Worm (Caenorhabditis elegans) whole organism, L4 larva: Measurements from ENCODE around the gene lrpc-1.
A peak's percentile ranks its signal among the peaks of the same experiment; 100 is the strongest.

ENCODE experiments used
- D1046.2 ChIP-seq: fragments of 200-800 bp; sonication (Bioruptor generic); IDR thresholded peaks from 2 replicates; pipeline ENCODE4 v1.3.6; 2022; ENCODE audit warnings: missing genetic modification characterization, missing compliant biosample characterization
- F44E2.7 ChIP-seq: fragments of 200-800 bp; sonication (Bioruptor generic); IDR thresholded peaks from 2 replicates; pipeline ENCODE4 v2.1.2; 2022; ENCODE audit warnings: missing genetic modification characterization, missing compliant biosample characterization
- R02D3.7 ChIP-seq: fragments of 150-350 bp; sonication (generic microtip); optimal IDR thresholded peaks from 3 replicates; lab custom pipeline; 2014; ENCODE audit warnings: missing biosample characterization, missing genetic modification characterization
- T26A8.4 ChIP-seq: fragments of 200-800 bp; sonication (Bioruptor generic); IDR thresholded peaks from 2 replicates; pipeline ENCODE4 v1.3.6; 2022; ENCODE audit warnings: missing genetic modification characterization, missing compliant biosample characterization
- Y75B8A.6 ChIP-seq: fragments of 200-800 bp; sonication (Bioruptor generic); IDR thresholded peaks from 2 replicates; pipeline ENCODE4 v1.3.6; 2022; ENCODE audit warnings: missing genetic modification reagents, missing genetic modification characterization, missing compliant biosample characterization
- aha-1 ChIP-seq: fragments of 150-350 bp; peaks from one replicate; lab custom pipeline; 2014; ENCODE audit warnings: missing biosample characterization, missing genetic modification characterization
- daf-12 ChIP-seq: fragments of 150-350 bp; optimal IDR thresholded peaks from 2 replicates; lab custom pipeline; 2014; ENCODE audit warnings: missing biosample characterization, missing genetic modification reagents, missing genetic modification characterization
- duxl-1 ChIP-seq: sonication (generic microtip); optimal IDR thresholded peaks from 2 replicates; lab custom pipeline; 2016; ENCODE audit warnings: mild to moderate bottlenecking, missing genetic modification characterization, moderate library complexity, missing compliant biosample characterization; ENCODE audit not compliant: poor library complexity
- dve-1 ChIP-seq: sonication (generic microtip); optimal IDR thresholded peaks from 2 replicates; lab custom pipeline; 2017; ENCODE audit warnings: antibody characterized with exemption, mild to moderate bottlenecking, missing genetic modification characterization, missing compliant biosample characterization; ENCODE audit not compliant: insufficient read depth
- egl-43 ChIP-seq: fragments of 200-800 bp; sonication (Bioruptor generic); IDR thresholded peaks from 2 replicates; pipeline ENCODE4 v1.3.6; 2022; ENCODE audit warnings: missing genetic modification reagents, missing genetic modification characterization, missing compliant biosample characterization
- hif-1 ChIP-seq, 2 experiments: sonication (generic microtip); optimal IDR thresholded peaks; 2 replicates each; lab custom pipeline; 2016 to 2017; ENCODE audit warnings: missing compliant biosample characterization in 2 of 2, missing genetic modification characterization in 2 of 2, missing genetic modification reagents in 2 of 2, missing genotype in 2 of 2, mild to moderate bottlenecking in 1 of 2
- hlh-11 ChIP-seq: fragments of 200-800 bp; sonication (Bioruptor generic); optimal IDR thresholded peaks from 2 replicates; lab custom pipeline; 2018; ENCODE audit warnings: mild to moderate bottlenecking, missing genetic modification characterization, missing compliant biosample characterization
- hlh-30 ChIP-seq: sonication (generic microtip); optimal IDR thresholded peaks from 2 replicates; lab custom pipeline; 2017; ENCODE audit warnings: antibody characterized with exemption, mild to moderate bottlenecking, missing genetic modification characterization, missing compliant biosample characterization; ENCODE audit not compliant: insufficient read depth
- lin-1 ChIP-seq: fragments of 200-800 bp; sonication (Bioruptor generic); IDR thresholded peaks from 2 replicates; pipeline ENCODE4 v1.3.6; 2022; ENCODE audit warnings: missing genetic modification reagents, missing genetic modification characterization, missing compliant biosample characterization
- lin-13 ChIP-seq: fragments of 150-350 bp; optimal IDR thresholded peaks from 2 replicates; lab custom pipeline; 2014; ENCODE audit warnings: missing biosample characterization, missing genetic modification reagents, missing genetic modification characterization
- lin-29 ChIP-seq: fragments of 200-800 bp; sonication (Bioruptor generic); IDR thresholded peaks from 2 replicates; pipeline ENCODE4 v1.3.6; 2022; ENCODE audit warnings: missing genetic modification reagents, missing genetic modification characterization, missing compliant biosample characterization
- lin-39 ChIP-seq: fragments of 150-350 bp; optimal IDR thresholded peaks from 2 replicates; lab custom pipeline; 2014; ENCODE audit warnings: missing biosample characterization, missing genetic modification reagents, missing genetic modification characterization
- madf-5 ChIP-seq, 2 experiments: fragments of 200-800 bp; sonication (Bioruptor generic); IDR thresholded peaks; 2 replicates each; pipeline ENCODE4 v1.3.6; 2022; ENCODE audit warnings: missing compliant biosample characterization in 2 of 2, missing genetic modification characterization in 2 of 2
- mes-2 ChIP-seq: sonication (generic microtip); optimal IDR thresholded peaks from 2 replicates; lab custom pipeline; 2016; ENCODE audit warnings: missing genotype, mild to moderate bottlenecking, missing genetic modification characterization, missing compliant biosample characterization; ENCODE audit not compliant: poor library complexity, severe bottlenecking
- nhr-237 ChIP-seq: sonication (generic microtip); optimal IDR thresholded peaks from 2 replicates; lab custom pipeline; 2017; ENCODE audit warnings: missing biosample characterization, missing genetic modification characterization
- nhr-28 ChIP-seq: fragments of 150-350 bp; optimal IDR thresholded peaks from 2 replicates; lab custom pipeline; 2014; ENCODE audit warnings: missing biosample characterization, missing genetic modification characterization
- nhr-42 ChIP-seq: fragments of 200-800 bp; sonication (Bioruptor generic); IDR thresholded peaks from 2 replicates; pipeline ENCODE4 v1.3.6; 2022; ENCODE audit warnings: missing genetic modification characterization, missing compliant biosample characterization
- nhr-48 ChIP-seq: sonication (generic microtip); optimal IDR thresholded peaks from 2 replicates; lab custom pipeline; 2016; ENCODE audit warnings: mild to moderate bottlenecking, missing genetic modification characterization, missing compliant biosample characterization
- pha-4 ChIP-seq, 2 experiments: fragments of 150-350 bp in 1 of 2; fragments of 200-800 bp in 1 of 2; sonication (Bioruptor generic) in 1 of 2; IDR thresholded peaks in 1 of 2; optimal IDR thresholded peaks in 1 of 2; 2 replicates each; pipeline versions ENCODE4 v1.3.6 to Lab custom; 2014 to 2022; ENCODE audit warnings: missing genetic modification characterization in 2 of 2, missing genetic modification reagents in 2 of 2, missing biosample characterization in 1 of 2, missing compliant biosample characterization in 1 of 2
- set-16 ChIP-seq: fragments of 200-800 bp; sonication (Bioruptor generic); IDR thresholded peaks from 2 replicates; pipeline ENCODE4 v1.3.6; 2022; ENCODE audit warnings: missing genetic modification reagents, missing genetic modification characterization, missing compliant biosample characterization
- spr-1 ChIP-seq: sonication (generic microtip); optimal IDR thresholded peaks from 2 replicates; lab custom pipeline; 2016; ENCODE audit warnings: mild to moderate bottlenecking, missing genetic modification characterization, missing compliant biosample characterization
- tra-1 ChIP-seq: fragments of 200-800 bp; sonication (Bioruptor generic); IDR thresholded peaks from 2 replicates; pipeline ENCODE4 v1.3.6; 2022; ENCODE audit warnings: missing genetic modification reagents, missing genetic modification characterization, missing compliant biosample characterization
- unc-130 ChIP-seq: sonication (generic microtip); optimal IDR thresholded peaks from 2 replicates; lab custom pipeline; 2016; ENCODE audit warnings: missing genetic modification reagents, missing genetic modification characterization, missing compliant biosample characterization
- unc-62 ChIP-seq, 3 experiments: fragments of 150-350 bp in 1 of 3; sonication (generic microtip); optimal IDR thresholded peaks in 2 of 3; peaks in 1 of 3; 1 replicate in 1 of 3; 2 replicates in 2 of 3; lab custom pipeline; 2014 to 2017; ENCODE audit warnings: missing biosample characterization in 3 of 3, missing genetic modification characterization in 3 of 3, missing genetic modification reagents in 3 of 3, missing genotype in 1 of 3
- vab-7 ChIP-seq: fragments of 200-800 bp; sonication (Bioruptor generic); IDR thresholded peaks from 2 replicates; pipeline ENCODE4 v1.3.6; 2022; ENCODE audit warnings: missing genetic modification reagents, missing genetic modification characterization, missing compliant biosample characterization
- zfp-2 ChIP-seq: sonication (generic microtip); optimal IDR thresholded peaks from 2 replicates; lab custom pipeline; 2016; ENCODE audit warnings: mild to moderate bottlenecking, missing genetic modification characterization, missing compliant biosample characterization
- zfp-3 ChIP-seq: fragments of 200-800 bp; sonication (Bioruptor generic); conservative IDR thresholded peaks from 2 replicates; pipeline ENCODE4 v1.3.6; 2022; ENCODE audit warnings: missing genetic modification reagents, missing genetic modification characterization, missing compliant biosample characterization
- zip-11 ChIP-seq: fragments of 200-800 bp; sonication (Bioruptor generic); IDR thresholded peaks from 2 replicates; pipeline ENCODE4 v1.3.6; 2022; ENCODE audit warnings: missing genetic modification characterization, missing compliant biosample characterization

The lrpc-1 gene

ce11 chrV:5614724-5615123, 1.7 kb upstream of the lrpc-1 start, which contains the start of gene M03E7.3:
TSS of gene M03E7.3 (plus strand) at chrV:5615024.
- TF ChIP-seq vab-7 (GFP tag; lab: Robert Waterston, UW) (no peak), madf-5 (GFP tag; IDR thresholded peaks at IDR 0.05; lab: Robert Waterston, UW) (no peak), nhr-42 (GFP tag; lab: Robert Waterston, UW) (no peak), lin-29 (GFP tag; lab: Robert Waterston, UW) (no peak), aha-1 (tag; lab: Kevin White, UChicago) (no peak), F44E2.7 (no peak), duxl-1 (tag; lab: Kevin White, UChicago) (no peak), pha-4 (GFP tag; IDR thresholded peaks at IDR 0.05; lab: Robert Waterston, UW) (no peak), pha-4 (tag; optimal IDR thresholded peaks at IDR 0.05; lab: Kevin White, UChicago) (no peak), nhr-48 (tag; lab: Kevin White, UChicago) (no peak), mes-2 (no peak), tra-1 (GFP tag; lab: Robert Waterston, UW) (no peak), set-16 (GFP tag; lab: Robert Waterston, UW) (no peak), D1046.2 (GFP tag; lab: Robert Waterston, UW) (no peak), R02D3.7 (tag; lab: Kevin White, UChicago) (no peak)

ce11 chrV:5610186-5610585, 2.8 kb downstream of the lrpc-1 start:
- TF ChIP-seq unc-62 (GFP tag; optimal IDR thresholded peaks at IDR 0.05 in 1 of 2; lab: Kevin White, UChicago) (peak in 1 of 2 experiments; percentile 91), unc-62 (tag; optimal IDR thresholded peaks at IDR 0.05; lab: Kevin White, UChicago) (no peak), egl-43 (GFP tag; lab: Robert Waterston, UW) (no peak)

ce11 chrV:5606255-5606654, 6.8 kb downstream of the lrpc-1 start, which contains the start of gene CD4.1:
TSS of gene CD4.1 (plus strand) at chrV:5606555.
- TF ChIP-seq spr-1: no peak
- TF ChIP-seq zip-11 (GFP tag; lab: Robert Waterston, UW): no peak
- no peak for TF ChIP-seq lin-39 (tag; lab: Kevin White, UChicago)
- no peak for TF ChIP-seq hif-1 (tag; optimal IDR thresholded peaks at IDR 0.05; lab: Kevin White, UChicago)
- TF ChIP-seq hlh-30 (tag; lab: Kevin White, UChicago): no peak
- TF ChIP-seq dve-1 (tag; lab: Kevin White, UChicago): no peak
- no peak for TF ChIP-seq T26A8.4 (GFP tag; lab: Robert Waterston, UW)
- no peak for TF ChIP-seq lin-13 (GFP tag; lab: Kevin White, UChicago)
- TF ChIP-seq hlh-11 (tag; lab: Kevin White, UChicago): no peak
- TF ChIP-seq lin-1 (GFP tag; lab: Robert Waterston, UW): no peak
- TF ChIP-seq Y75B8A.6: no peak
- no peak for TF ChIP-seq nhr-28
- TF ChIP-seq nhr-48 (tag; lab: Kevin White, UChicago): no peak

- peak; percentile 28 for TF ChIP-seq aha-1 (tag; lab: Kevin White, UChicago)
- TF ChIP-seq set-16 (GFP tag; lab: Robert Waterston, UW): peak; percentile 28; the same call in 1 of the 2 replicates
Measured at ce11 chrV:5602407-5602806, 10.6 kb downstream of the lrpc-1 start.

ce11 chrV:5601263-5601662, 11.7 kb downstream of the lrpc-1 start, which contains the start of gene CD4.8:
TSS of gene CD4.8 (minus strand) at chrV:5601363.
- no peak for TF ChIP-seq unc-62 (GFP tag; optimal IDR thresholded peaks at IDR 0.05 in 1 of 2; lab: Kevin White, UChicago)
- TF ChIP-seq unc-62 (tag; optimal IDR thresholded peaks at IDR 0.05; lab: Kevin White, UChicago): no peak
- TF ChIP-seq zfp-2 (tag; lab: Kevin White, UChicago): no peak
- TF ChIP-seq zfp-3 (GFP tag; lab: Robert Waterston, UW): no peak
- no peak for TF ChIP-seq unc-130 (GFP tag; lab: Kevin White, UChicago)
- TF ChIP-seq daf-12: no peak
- no peak for TF ChIP-seq zip-11 (GFP tag; lab: Robert Waterston, UW)
- TF ChIP-seq egl-43 (GFP tag; lab: Robert Waterston, UW): no peak
- TF ChIP-seq nhr-237 (tag; lab: Kevin White, UChicago): no peak
